Fruit fly (Drosophila melanogaster): ENCODE measurements around the gene Ptpmeg.

- no peak for TF ChIP-seq CG12605 (GFP tag; IDR thresholded peaks at IDR 0.05)
- TF ChIP-seq CG8159 (tag; optimal IDR thresholded peaks at IDR 0.05): no peak
- TF ChIP-seq CG8301 (tag; optimal IDR thresholded peaks at IDR 0.05): no peak
- no peak for TF ChIP-seq CG32121 (GFP tag; IDR thresholded peaks at IDR 0.05)
- no peak for TF ChIP-seq CG17806 (tag; optimal IDR thresholded peaks at IDR 0.05)
- no peak for TF ChIP-seq EcR (GFP tag; optimal IDR thresholded peaks at IDR 0.05)
- TF ChIP-seq CG14655 (GFP tag; optimal IDR thresholded peaks at IDR 0.05): no peak
- TF ChIP-seq rn (GFP tag; IDR thresholded peaks at IDR 0.05): no peak
- no peak for TF ChIP-seq Snoo (tag; optimal IDR thresholded peaks at IDR 0.05)
- no peak for TF ChIP-seq Pif1A (GFP tag; optimal IDR thresholded peaks at IDR 0.05)
- no peak for TF ChIP-seq CG9948 (tag; optimal IDR thresholded peaks at IDR 0.05)
- no peak for TF ChIP-seq CG34367 (tag; optimal IDR thresholded peaks at IDR 0.05)
- no peak for TF ChIP-seq gl (tag; optimal IDR thresholded peaks at IDR 0.05)
- TF ChIP-seq Pif1B (GFP tag; optimal IDR thresholded peaks at IDR 0.05): no peak
Observed at dm6 chr3L:357681-358080, 29.8 kb downstream of the Ptpmeg start, which contains the start of gene Roc1b.

All from whole organism, pupa.